Worm (Caenorhabditis elegans): Measurements from ENCODE around the gene C35C5.9.

- TF ChIP-seq ref-1 (GFP tag; conservative IDR thresholded peaks at IDR 0.05) (no peak), T22C8.4 (GFP tag; IDR thresholded peaks at IDR 0.05) (no peak), tab-1 (GFP tag; IDR thresholded peaks at IDR 0.05) (no peak), flt-1 (GFP tag; IDR thresholded peaks at IDR 0.05) (no peak)
Observed at ce11 chrX:11558156-11558555, 21.8 kb downstream of the C35C5.9 start.

Measured in whole organism, midembryonic.